Fruit fly (Drosophila melanogaster): ENCODE results near the gene CG5056.

CG5056 gene

dm6 chr2L:10387869-10388726 lies 21.6 kb downstream of the CG5056 start, which contains the start of gene da:
TSS of gene da (plus strand) at chr2L:10388105.
- TF ChIP-seq CG33017 (tag; optimal IDR thresholded peaks at IDR 0.05) (peak; percentile 49), tj (GFP tag; optimal IDR thresholded peaks at IDR 0.05) (peak; percentile 30), CG14711 (tag; optimal IDR thresholded peaks at IDR 0.05) (peak; percentile 63), cnc (optimal IDR thresholded peaks at IDR 0.05) (no peak), Crg-1 (GFP tag; optimal IDR thresholded peaks at IDR 0.05) (peak; percentile 33), CG11617 (GFP tag; optimal IDR thresholded peaks at IDR 0.05) (peak; percentile 74), CG12768 (GFP tag; optimal IDR thresholded peaks at IDR 0.05) (peak; percentile 52), CG1620 (GFP tag; optimal IDR thresholded peaks at IDR 0.05) (peak; percentile 70), bab1 (GFP tag; optimal IDR thresholded peaks at IDR 0.05) (peak; percentile 21), Hr96 (GFP tag; optimal IDR thresholded peaks at IDR 0.05) (no peak), toe (GFP tag; optimal IDR thresholded peaks at IDR 0.05) (no peak), Mnt (GFP tag; optimal IDR thresholded peaks at IDR 0.05) (peak; percentile 69), pad (GFP tag; optimal IDR thresholded peaks at IDR 0.05) (peak; percentile 28), kay (GFP tag; ENCODE audit: borderline replicate concordance) (peak; percentile 99), CG7045 (GFP tag; optimal IDR thresholded peaks at IDR 0.05) (peak; percentile 53), Clk (GFP tag; optimal IDR thresholded peaks at IDR 0.05) (no peak), cic (GFP tag; optimal IDR thresholded peaks at IDR 0.05) (peak; percentile 45), ovo (GFP tag; optimal IDR thresholded peaks at IDR 0.05) (no peak), CG5204 (GFP tag; optimal IDR thresholded peaks at IDR 0.05) (no peak), CG7101 (tag; optimal IDR thresholded peaks at IDR 0.05) (peak; percentile 62)

- no peak for TF ChIP-seq Clk (GFP tag; optimal IDR thresholded peaks at IDR 0.05)
- TF ChIP-seq CG12768 (GFP tag; optimal IDR thresholded peaks at IDR 0.05), result no peak
- no peak for TF ChIP-seq toe (GFP tag; optimal IDR thresholded peaks at IDR 0.05)
- TF ChIP-seq CG14711 (tag; optimal IDR thresholded peaks at IDR 0.05), result no peak
- TF ChIP-seq cic (GFP tag; optimal IDR thresholded peaks at IDR 0.05), result no peak
Measured at dm6 chr2L:10393467-10393866, 27.0 kb downstream of the CG5056 start.

- TF ChIP-seq cic (GFP tag; optimal IDR thresholded peaks at IDR 0.05), result no peak
- TF ChIP-seq tj (GFP tag; optimal IDR thresholded peaks at IDR 0.05), result peak; percentile 96
Measured at dm6 chr2L:10395035-10395434, 28.5 kb downstream of the CG5056 start.

- TF ChIP-seq bab1 (GFP tag; optimal IDR thresholded peaks at IDR 0.05) (peak; percentile 32), CG33017 (tag; optimal IDR thresholded peaks at IDR 0.05) (peak; percentile 25), CG12768 (GFP tag; optimal IDR thresholded peaks at IDR 0.05) (peak; percentile 19), CG11617 (GFP tag; optimal IDR thresholded peaks at IDR 0.05) (peak; percentile 5), Clk (GFP tag; optimal IDR thresholded peaks at IDR 0.05) (no peak), pad (GFP tag; optimal IDR thresholded peaks at IDR 0.05) (no peak), kay (GFP tag; ENCODE audit: borderline replicate concordance) (peak; percentile 79), Mnt (GFP tag; optimal IDR thresholded peaks at IDR 0.05) (peak; percentile 28)
Measured at dm6 chr2L:10395642-10396487, 29.4 kb downstream of the CG5056 start, which contains the start of gene Mdh1. TSS of gene Mdh1 (minus strand) at chr2L:10396332.

- TF ChIP-seq CG14711 (tag; optimal IDR thresholded peaks at IDR 0.05) (no peak), toe (GFP tag; optimal IDR thresholded peaks at IDR 0.05) (no peak), Crg-1 (GFP tag; optimal IDR thresholded peaks at IDR 0.05) (no peak), Mnt (GFP tag; optimal IDR thresholded peaks at IDR 0.05) (no peak), kay (GFP tag; ENCODE audit: borderline replicate concordance) (no peak), tj (GFP tag; optimal IDR thresholded peaks at IDR 0.05) (no peak), cnc (optimal IDR thresholded peaks at IDR 0.05) (no peak), CG5204 (GFP tag; optimal IDR thresholded peaks at IDR 0.05) (no peak), ovo (GFP tag; optimal IDR thresholded peaks at IDR 0.05) (no peak), CG33017 (tag; optimal IDR thresholded peaks at IDR 0.05) (no peak)
Measured at dm6 chr2L:10396488-10396824, 30.0 kb downstream of the CG5056 start, which contains the start of gene Cnot4. TSS of gene Cnot4 (plus strand) at chr2L:10396716.

dm6 chr2L:10396877-10397587 lies 30.5 kb downstream of the CG5056 start:
- TF ChIP-seq CG14711 (tag; optimal IDR thresholded peaks at IDR 0.05) (no peak), cnc (optimal IDR thresholded peaks at IDR 0.05) (no peak), cic (GFP tag; optimal IDR thresholded peaks at IDR 0.05) (peak; percentile 59), tj (GFP tag; optimal IDR thresholded peaks at IDR 0.05) (peak; percentile 84), Mnt (GFP tag; optimal IDR thresholded peaks at IDR 0.05) (peak; percentile 65), kay (GFP tag; ENCODE audit: borderline replicate concordance) (peak; percentile 99)

Measured in whole organism, adult.